Fruit fly (Drosophila melanogaster): ENCODE measurements around the gene hng3.

hng3 gene

DNA sequence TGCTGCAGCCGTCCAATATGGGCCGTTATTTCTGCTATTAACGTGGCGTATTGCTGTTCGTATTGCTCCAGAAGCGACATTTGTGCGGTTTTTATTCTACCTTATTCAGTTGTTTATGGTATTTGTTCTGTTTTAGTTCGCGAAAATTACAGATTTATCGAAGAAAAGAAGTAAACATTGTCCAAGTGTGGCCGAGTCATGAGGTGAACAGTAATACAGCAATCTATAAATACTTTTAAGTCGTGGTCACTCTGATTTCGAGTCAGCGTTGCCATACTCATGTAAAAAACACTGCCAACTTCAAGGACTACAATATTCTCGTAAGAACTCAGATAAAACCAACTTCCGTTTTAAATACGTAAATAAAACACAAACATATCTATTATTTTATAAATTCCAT, 62.6 kb downstream of the hng3 start, which contains the start of gene Vti1a (continued):
- TF ChIP-seq Ets97D (GFP tag; optimal IDR thresholded peaks at IDR 0.05) (peak; percentile 59), scrt (GFP tag; optimal IDR thresholded peaks at IDR 0.05) (peak; percentile 12), CG17359 (tag; optimal IDR thresholded peaks at IDR 0.05) (peak; percentile 7), CG7839 (tag; optimal IDR thresholded peaks at IDR 0.05) (no peak), CG8478 (optimal IDR thresholded peaks at IDR 0.05) (no peak), CG12391 (tag; optimal IDR thresholded peaks at IDR 0.05) (peak; percentile 16), CG6254 (GFP tag; optimal IDR thresholded peaks at IDR 0.05) (no peak), grn (GFP tag; optimal IDR thresholded peaks at IDR 0.05) (peak; percentile 32), Fer2 (tag; optimal IDR thresholded peaks at IDR 0.05) (no peak), dmrt99B (tag; optimal IDR thresholded peaks at IDR 0.05) (no peak), vnd (GFP tag; IDR thresholded peaks at IDR 0.05; ENCODE audit: partially characterized antibody) (no peak), D19B (GFP tag; optimal IDR thresholded peaks at IDR 0.05) (no peak), Neu2 (GFP tag; optimal IDR thresholded peaks at IDR 0.05; ENCODE audit: borderline replicate concordance) (no peak), CG7556 (GFP tag; optimal IDR thresholded peaks at IDR 0.05) (no peak), her (GFP tag; optimal IDR thresholded peaks at IDR 0.05) (no peak), Doc2 (GFP tag; IDR thresholded peaks at IDR 0.05) (no peak), nom (GFP tag; optimal IDR thresholded peaks at IDR 0.05) (no peak), Sry-β (GFP tag; optimal IDR thresholded peaks at IDR 0.05) (no peak), CG8944 (GFP tag; optimal IDR thresholded peaks at IDR 0.05) (no peak), C15 (GFP tag; IDR thresholded peaks at IDR 0.05) (no peak), dm (GFP tag; optimal IDR thresholded peaks at IDR 0.05) (no peak), sna (GFP tag; IDR thresholded peaks at IDR 0.05; ENCODE audit: partially characterized antibody) (peak; percentile 40; the same call in 1 of the 2 replicates), row (GFP tag; IDR thresholded peaks at IDR 0.05) (peak; percentile 36; the same call in 1 of the 3 replicates), rib (GFP tag; IDR thresholded peaks at IDR 0.05) (no peak), cad (GFP tag; optimal IDR thresholded peaks at IDR 0.05) (no peak), MBD-R2 (GFP tag; IDR thresholded peaks at IDR 0.05) (peak; percentile 82), CG10274 (GFP tag; optimal IDR thresholded peaks at IDR 0.05) (no peak), CG12071 (GFP tag; optimal IDR thresholded peaks at IDR 0.05) (no peak), otp (GFP tag; IDR thresholded peaks at IDR 0.05) (no peak), CG8388 (GFP tag; optimal IDR thresholded peaks at IDR 0.05) (no peak), CG33557 (GFP tag; optimal IDR thresholded peaks at IDR 0.05) (no peak), CG8359 (GFP tag; optimal IDR thresholded peaks at IDR 0.05; ENCODE audit: borderline replicate concordance) (no peak), amos (GFP tag; IDR thresholded peaks at IDR 0.05; ENCODE audit: partially characterized antibody) (no peak), pb (GFP tag; optimal IDR thresholded peaks at IDR 0.05) (no peak), fu2 (GFP tag; optimal IDR thresholded peaks at IDR 0.05) (no peak), CG2120 (GFP tag; optimal IDR thresholded peaks at IDR 0.05) (no peak), CG18764 (GFP tag; optimal IDR thresholded peaks at IDR 0.05) (no peak), CG30020 (tag; optimal IDR thresholded peaks at IDR 0.05) (no peak), Scr (GFP tag; IDR thresholded peaks at IDR 0.05; ENCODE audit: partially characterized antibody) (peak; percentile 33; the same call in 1 of the 2 replicates), CG42726 (GFP tag; IDR thresholded peaks at IDR 0.05; ENCODE audit: partially characterized antibody) (no peak), CG13894 (tag; optimal IDR thresholded peaks at IDR 0.05) (peak; percentile 86), CG3726 (GFP tag; IDR thresholded peaks at IDR 0.05) (no peak), HLH3B (GFP tag; IDR thresholded peaks at IDR 0.05) (no peak), Hr51 (GFP tag; optimal IDR thresholded peaks at IDR 0.05) (no peak), Chrac-16 (GFP tag; optimal IDR thresholded peaks at IDR 0.05) (no peak), CG10654 (GFP tag; optimal IDR thresholded peaks at IDR 0.05) (no peak), CG2116 (GFP tag; optimal IDR thresholded peaks at IDR 0.05) (peak; percentile 47), CG14441 (GFP tag; IDR thresholded peaks at IDR 0.05) (no peak), lilli (GFP tag; optimal IDR thresholded peaks at IDR 0.05) (no peak), sob (GFP tag; IDR thresholded peaks at IDR 0.05) (no peak), CG3163 (GFP tag; optimal IDR thresholded peaks at IDR 0.05) (no peak)

All from whole organism, embryonic.